Worm (Caenorhabditis elegans) whole organism, young adult: Measurements from ENCODE around the gene T16A1.2.

Experiments
- F37B4.10 ChIP-seq: fragments of 200-800 bp; sonication (Bioruptor generic); IDR thresholded peaks from 2 replicates; pipeline ENCODE4 v1.3.6; 2022; ENCODE audit warnings: missing genetic modification characterization, missing compliant biosample characterization
- Y53F4B.3 ChIP-seq: fragments of 200-800 bp; sonication (Bioruptor generic); IDR thresholded peaks from 2 replicates; pipeline ENCODE4 v1.3.6; 2022; ENCODE audit warnings: missing genetic modification reagents, missing genetic modification characterization, missing compliant biosample characterization
- Y67H2A.10 ChIP-seq: fragments of 200-800 bp; sonication (Bioruptor generic); conservative IDR thresholded peaks from 2 replicates; pipeline ENCODE4 v1.3.6; 2022; ENCODE audit warnings: missing genetic modification reagents, missing genetic modification characterization, missing compliant biosample characterization
- ZK185.1 ChIP-seq: sonication (generic microtip); optimal IDR thresholded peaks from 2 replicates; lab custom pipeline; 2016; ENCODE audit warnings: mild to moderate bottlenecking, missing genetic modification characterization, missing compliant biosample characterization; ENCODE audit not compliant: poor library complexity, severe bottlenecking
- aptf-3 ChIP-seq: fragments of 200-800 bp; sonication (Bioruptor generic); IDR thresholded peaks from 2 replicates; pipeline ENCODE4 v1.3.6; 2022; ENCODE audit warnings: missing genetic modification characterization, missing compliant biosample characterization
- bed-1 ChIP-seq: fragments of 200-800 bp; sonication (Bioruptor generic); IDR thresholded peaks from 2 replicates; pipeline ENCODE4 v1.3.6; 2022; ENCODE audit warnings: missing genetic modification reagents, missing genetic modification characterization, missing compliant biosample characterization
- chd-7 ChIP-seq: sonication (generic microtip); optimal IDR thresholded peaks from 2 replicates; lab custom pipeline; 2016; ENCODE audit warnings: mild to moderate bottlenecking, missing genetic modification characterization, moderate library complexity, missing compliant biosample characterization
- dox-1 ChIP-seq: fragments of 200-800 bp; sonication (Bioruptor generic); IDR thresholded peaks from 2 replicates; pipeline ENCODE4 v1.3.6; 2022; ENCODE audit warnings: missing genetic modification reagents, missing genetic modification characterization, missing compliant biosample characterization
- hsf-1 ChIP-seq: fragments of 200-800 bp; sonication (Bioruptor generic); IDR thresholded peaks from 2 replicates; pipeline ENCODE4 v1.3.6; 2022; ENCODE audit warnings: missing genetic modification reagents, missing genetic modification characterization, missing compliant biosample characterization
- lin-26 ChIP-seq: fragments of 200-800 bp; sonication (Bioruptor generic); IDR thresholded peaks from 2 replicates; pipeline ENCODE4 v1.3.6; 2022; ENCODE audit warnings: missing genetic modification reagents, missing genetic modification characterization, missing compliant biosample characterization
- madf-10 ChIP-seq: sonication (generic microtip); optimal IDR thresholded peaks from 2 replicates; lab custom pipeline; 2016; ENCODE audit warnings: mild to moderate bottlenecking, missing genetic modification characterization, missing compliant biosample characterization
- madf-6 ChIP-seq: fragments of 200-800 bp; sonication (Bioruptor generic); IDR thresholded peaks from 2 replicates; pipeline ENCODE4 v1.3.6; 2022; ENCODE audit warnings: missing genetic modification reagents, missing genetic modification characterization, missing compliant biosample characterization
- mel-28 ChIP-seq: sonication (generic microtip); optimal IDR thresholded peaks from 2 replicates; lab custom pipeline; 2016; ENCODE audit warnings: borderline replicate concordance, mild to moderate bottlenecking, missing genetic modification characterization, missing compliant biosample characterization
- nfya-1 ChIP-seq: sonication (generic microtip); optimal IDR thresholded peaks from 2 replicates; lab custom pipeline; 2017; ENCODE audit warnings: antibody characterized with exemption, missing compliant biosample characterization, missing genetic modification characterization, borderline replicate concordance; ENCODE audit not compliant: insufficient read depth
- nhr-120 ChIP-seq: fragments of 200-800 bp; sonication (Bioruptor generic); IDR thresholded peaks from 2 replicates; pipeline ENCODE4 v1.3.6; 2022; ENCODE audit warnings: missing genetic modification characterization, missing compliant biosample characterization
- rec-8 ChIP-seq, 2 experiments: sonication (generic microtip); optimal IDR thresholded peaks; 2 replicates each; lab custom pipeline; 2016; ENCODE audit warnings: mild to moderate bottlenecking in 2 of 2, missing genetic modification characterization in 2 of 2, missing genetic modification reagents in 2 of 2, missing genotype in 2 of 2, missing biosample characterization in 1 of 2, missing compliant biosample characterization in 1 of 2, moderate library complexity in 1 of 2
- snpc-4 ChIP-seq, 5 experiments: fragments of 150-350 bp in 1 of 5; sonication (generic microtip) in 4 of 5; optimal IDR thresholded peaks; 2 replicates each; lab custom pipeline; 2014 to 2018; ENCODE audit warnings: missing genetic modification characterization in 5 of 5, missing biosample characterization in 3 of 5, antibody characterized with exemption in 2 of 5, mild to moderate bottlenecking in 2 of 5, missing compliant biosample characterization in 2 of 5, missing genotype in 2 of 5, moderate library complexity in 2 of 5, missing genetic modification reagents in 1 of 5
- xnd-1 ChIP-seq: sonication (generic microtip); optimal IDR thresholded peaks from 2 replicates; lab custom pipeline; 2016; ENCODE audit warnings: missing genotype, missing genetic modification reagents, missing genetic modification characterization, missing compliant biosample characterization
- zfh-2 ChIP-seq: fragments of 200-800 bp; sonication (Bioruptor generic); conservative IDR thresholded peaks from 2 replicates; pipeline ENCODE4 v1.3.6; 2022; ENCODE audit warnings: missing genetic modification reagents, missing genetic modification characterization, missing compliant biosample characterization
- ztf-25 ChIP-seq: fragments of 200-800 bp; sonication (Bioruptor generic); IDR thresholded peaks from 2 replicates; pipeline ENCODE4 v1.3.6; 2022; ENCODE audit warnings: missing genetic modification reagents, missing genetic modification characterization, missing compliant biosample characterization

T16A1.2 gene

DNA sequence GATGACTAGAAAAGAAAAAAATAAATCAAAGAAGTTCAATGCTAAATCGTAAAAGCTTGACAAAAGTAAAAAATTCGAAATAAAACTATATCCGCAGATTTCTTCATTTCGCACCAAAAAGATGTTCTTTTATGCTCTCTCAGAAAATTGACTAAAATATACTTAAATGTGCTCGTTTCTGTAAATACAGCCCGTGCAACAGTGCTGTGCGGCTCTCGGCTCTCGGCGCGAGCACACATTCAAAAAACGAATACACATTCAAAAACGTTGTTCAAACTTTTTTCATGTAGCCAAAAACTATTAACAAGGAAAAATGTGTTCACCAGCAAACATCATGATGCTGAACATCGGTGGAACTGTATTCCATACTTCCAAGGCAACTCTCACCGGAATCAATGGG is 45.4 kb downstream of the T16A1.2 start, which contains the start of gene C40A11.3 (continued):
- TF ChIP-seq xnd-1 (tag; lab: Kevin White, UChicago) (no peak), zfh-2 (GFP tag; lab: Robert Waterston, UW) (no peak), aptf-3 (no peak), F37B4.10 (GFP tag; lab: Robert Waterston, UW) (no peak)

DNA sequence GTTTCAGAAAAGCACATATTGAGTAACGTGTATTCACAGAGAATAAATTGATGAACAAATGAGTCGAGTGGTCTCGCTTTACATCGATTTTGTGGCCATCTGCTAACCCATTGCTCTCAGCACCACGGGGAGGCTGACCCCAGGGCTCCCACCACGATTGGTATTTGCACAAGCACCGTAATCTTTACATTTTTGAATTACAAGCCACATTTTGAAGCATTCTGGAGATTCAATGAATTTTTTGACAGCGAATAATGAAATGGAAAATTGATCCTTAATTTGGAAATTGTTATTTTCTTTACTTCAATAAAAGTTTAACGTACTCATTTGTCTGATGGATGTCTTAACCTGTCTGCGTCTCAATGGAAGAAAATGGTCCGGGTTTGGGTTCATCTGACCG is 50.2 kb downstream of the T16A1.2 start, which contains the start of gene C40A11.6:
Gene C40A11.6 (minus strand): TSS at position 101 of the 400 bp plus-strand sequence.
- TF ChIP-seq mel-28 (tag; lab: Kevin White, UChicago) (no peak), bed-1 (GFP tag; lab: Robert Waterston, UW) (no peak), Y67H2A.10 (no peak), ZK185.1 (tag; lab: Kevin White, UChicago) (no peak), Y53F4B.3 (GFP tag; lab: Robert Waterston, UW) (no peak), chd-7 (tag; lab: Kevin White, UChicago) (no peak), dox-1 (GFP tag; lab: Robert Waterston, UW) (no peak), madf-10 (tag; lab: Kevin White, UChicago) (no peak), lin-26 (no peak), rec-8 (tag; optimal IDR thresholded peaks at IDR 0.05; lab: Kevin White, UChicago) (no peak), nfya-1 (tag; lab: Kevin White, UChicago) (no peak), snpc-4 (GFP tag; optimal IDR thresholded peaks at IDR 0.05; lab: Kevin White, UChicago) (no peak), snpc-4 (tag; optimal IDR thresholded peaks at IDR 0.05; lab: Kevin White, UChicago) (no peak), xnd-1 (tag; lab: Kevin White, UChicago) (no peak)

DNA sequence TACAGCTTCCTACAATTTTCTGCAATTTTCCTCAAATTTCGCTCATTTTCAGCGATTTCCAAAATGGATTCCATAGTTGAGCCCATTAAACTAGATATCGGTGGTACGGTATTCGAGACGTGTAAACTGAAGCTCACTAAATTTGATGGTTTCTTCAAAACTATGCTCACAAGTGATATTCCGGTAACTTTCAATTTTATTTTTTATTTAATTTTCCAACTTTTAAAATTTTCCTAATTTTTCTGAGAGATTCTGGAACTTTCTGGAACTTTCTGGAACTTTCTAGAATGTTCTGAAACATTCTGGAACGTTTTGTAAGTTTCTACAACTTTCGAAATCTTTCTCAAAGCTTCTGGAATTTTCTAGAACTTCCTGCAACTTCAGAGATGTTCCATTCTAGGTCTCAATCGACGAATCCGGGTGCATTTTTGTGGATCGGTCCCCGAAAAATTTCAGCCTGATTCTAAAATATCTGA is 51.5 kb downstream of the T16A1.2 start, which contains the start of gene C40A11.2:
Gene C40A11.2 (plus strand): TSS at position 51 of the 476 bp plus-strand sequence.
- TF ChIP-seq madf-6 (GFP tag; lab: Robert Waterston, UW) (no peak), hsf-1 (GFP tag; lab: Robert Waterston, UW) (peak; percentile 90), ztf-25 (GFP tag; lab: Robert Waterston, UW) (no peak), nhr-120 (no peak)
